Fruit fly (Drosophila melanogaster) whole organism, embryonic: ENCODE data around the gene CG15408.

ENCODE experiments used
- CG10543 ChIP-seq: fragments of 200-800 bp; sonication (Bioruptor generic); optimal IDR thresholded peaks from 3 replicates; lab custom pipeline; 2017; ENCODE audit warnings: missing biosample characterization, mild to moderate bottlenecking, missing genetic modification characterization, moderate library complexity
- CG11085 ChIP-seq: fragments of 200-800 bp; sonication (Bioruptor generic); IDR thresholded peaks from 2 replicates; pipeline ENCODE4 v1.3.6; 2022; ENCODE audit warnings: missing biosample characterization, missing genetic modification characterization
- CG11560 ChIP-seq: fragments of 200-800 bp; sonication (Bioruptor generic); IDR thresholded peaks from 3 replicates; pipeline ENCODE4 v1.3.6; 2022; ENCODE audit warnings: missing biosample characterization, missing genetic modification characterization
- CG12391 ChIP-seq: fragments of 200-800 bp; sonication (Bioruptor generic); optimal IDR thresholded peaks from 3 replicates; lab custom pipeline; 2018; ENCODE audit warnings: missing biosample characterization, mild to moderate bottlenecking, missing genetic modification characterization, moderate library complexity
- CG12659 ChIP-seq: fragments of 200-800 bp; sonication (Bioruptor generic); optimal IDR thresholded peaks from 3 replicates; lab custom pipeline; 2017; ENCODE audit warnings: mild to moderate bottlenecking, missing biosample characterization, missing genetic modification reagents, missing genetic modification characterization
- CG14014 ChIP-seq: fragments of 200-800 bp; sonication (Bioruptor generic); IDR thresholded peaks from 2 replicates; pipeline ENCODE4 v1.3.6; 2022; ENCODE audit warnings: missing biosample characterization, missing genetic modification characterization
- CG15269 ChIP-seq: fragments of 200-800 bp; sonication (Bioruptor generic); optimal IDR thresholded peaks from 2 replicates; lab custom pipeline; 2018; ENCODE audit warnings: missing biosample characterization, mild to moderate bottlenecking, missing genetic modification characterization, moderate library complexity
- CG1602 ChIP-seq: fragments of 200-800 bp; sonication (Bioruptor generic); optimal IDR thresholded peaks from 3 replicates; lab custom pipeline; 2016; ENCODE audit warnings: missing biosample characterization, missing genetic modification characterization
- CG17829 ChIP-seq: fragments of 200-800 bp; optimal IDR thresholded peaks from 2 replicates; lab custom pipeline; 2019; ENCODE audit warnings: missing biosample characterization, mild to moderate bottlenecking, missing genetic modification characterization, moderate library complexity
- CG17912 ChIP-seq: fragments of 200-800 bp; sonication (Bioruptor generic); optimal IDR thresholded peaks from 2 replicates; lab custom pipeline; 2018; ENCODE audit warnings: missing biosample characterization, mild to moderate bottlenecking, missing genetic modification characterization
- CG18476 ChIP-seq: fragments of 200-800 bp; sonication (Bioruptor generic); optimal IDR thresholded peaks from 2 replicates; lab custom pipeline; 2016; ENCODE audit warnings: missing biosample characterization, mild to moderate bottlenecking, missing genetic modification characterization
- CG30020 ChIP-seq: fragments of 200-800 bp; optimal IDR thresholded peaks from 2 replicates; lab custom pipeline; 2019; ENCODE audit warnings: missing biosample characterization, mild to moderate bottlenecking, missing genetic modification characterization, moderate library complexity
- CG6654 ChIP-seq: fragments of 200-800 bp; sonication (Bioruptor generic); optimal IDR thresholded peaks from 2 replicates; lab custom pipeline; 2017; ENCODE audit warnings: missing biosample characterization, mild to moderate bottlenecking, missing genetic modification characterization
- CG7271 ChIP-seq: fragments of 200-800 bp; sonication (Bioruptor generic); optimal IDR thresholded peaks from 2 replicates; lab custom pipeline; 2018; ENCODE audit warnings: missing biosample characterization, mild to moderate bottlenecking, missing genetic modification characterization, moderate library complexity
- CG7745 ChIP-seq: fragments of 200-800 bp; sonication (Bioruptor generic); optimal IDR thresholded peaks from 2 replicates; lab custom pipeline; 2018; ENCODE audit warnings: missing biosample characterization, mild to moderate bottlenecking, missing genetic modification characterization, moderate library complexity
- CG7839 ChIP-seq: fragments of 200-800 bp; sonication (Bioruptor generic); optimal IDR thresholded peaks from 3 replicates; lab custom pipeline; 2018; ENCODE audit warnings: missing biosample characterization, mild to moderate bottlenecking, missing genetic modification characterization, moderate library complexity
- CG8765 ChIP-seq: fragments of 200-800 bp; sonication (Bioruptor generic); IDR thresholded peaks from 2 replicates; pipeline ENCODE4 v1.3.6; 2022; ENCODE audit warnings: missing biosample characterization, missing genetic modification characterization
- CG9727 ChIP-seq: fragments of 200-800 bp; sonication (Bioruptor generic); optimal IDR thresholded peaks from 3 replicates; lab custom pipeline; 2017; ENCODE audit warnings: missing biosample characterization, mild to moderate bottlenecking, missing genetic modification characterization
- CG9932 ChIP-seq: fragments of 200-800 bp; sonication (Bioruptor generic); IDR thresholded peaks from 2 replicates; pipeline ENCODE4 v1.3.6; 2022; ENCODE audit warnings: missing biosample characterization, missing genetic modification characterization
- CoRest ChIP-seq: fragments of 200-800 bp; sonication (Bioruptor generic); optimal IDR thresholded peaks from 3 replicates; lab custom pipeline; 2018; ENCODE audit warnings: missing biosample characterization, mild to moderate bottlenecking, missing genetic modification characterization, moderate library complexity
- D19A ChIP-seq: fragments of 200-800 bp; optimal IDR thresholded peaks from 3 replicates; lab custom pipeline; 2019; ENCODE audit warnings: missing biosample characterization, mild to moderate bottlenecking, missing genetic modification characterization, moderate library complexity
- Dbx ChIP-seq: fragments of 200-800 bp; sonication (Bioruptor generic); IDR thresholded peaks from 3 replicates; pipeline ENCODE4 v1.3.6; 2022; ENCODE audit warnings: missing biosample characterization, missing genetic modification characterization
- Doc2 ChIP-seq: fragments of 200-800 bp; sonication (Bioruptor generic); IDR thresholded peaks from 2 replicates; pipeline ENCODE4 v1.3.6; 2022; ENCODE audit warnings: missing biosample characterization, missing genetic modification characterization
- Gsc ChIP-seq: fragments of 200-800 bp; sonication (Bioruptor generic); IDR thresholded peaks from 2 replicates; pipeline ENCODE4 v1.3.6; 2022; ENCODE audit warnings: missing biosample characterization, missing genetic modification characterization
- Sox100B ChIP-seq: fragments of 200-800 bp; sonication (Bioruptor generic); optimal IDR thresholded peaks from 3 replicates; lab custom pipeline; 2018; ENCODE audit warnings: missing biosample characterization, mild to moderate bottlenecking, missing genetic modification characterization
- Sry-δ ChIP-seq: fragments of 200-800 bp; sonication (Bioruptor generic); optimal IDR thresholded peaks from 2 replicates; lab custom pipeline; 2016; ENCODE audit warnings: missing biosample characterization, missing genetic modification characterization
- ap ChIP-seq: fragments of 200-800 bp; sonication (Bioruptor generic); IDR thresholded peaks from 2 replicates; pipeline ENCODE4 v1.3.6; 2022; ENCODE audit warnings: missing biosample characterization, missing genetic modification characterization
- az2 ChIP-seq: fragments of 200-800 bp; sonication (Bioruptor generic); optimal IDR thresholded peaks from 3 replicates; lab custom pipeline; 2016; ENCODE audit warnings: missing biosample characterization, missing genetic modification characterization
- bbx ChIP-seq: fragments of 200-800 bp; sonication (Bioruptor generic); IDR thresholded peaks from 2 replicates; pipeline ENCODE4 v1.3.6; 2022; ENCODE audit warnings: missing biosample characterization, missing genetic modification characterization; ENCODE audit not compliant: partially characterized antibody
- bcd ChIP-seq: fragments of 200-800 bp; sonication (Bioruptor generic); optimal IDR thresholded peaks from 2 replicates; lab custom pipeline; 2017; ENCODE audit warnings: missing biosample characterization, mild to moderate bottlenecking, missing genetic modification characterization
- cg ChIP-seq: fragments of 200-800 bp; sonication (Bioruptor generic); optimal IDR thresholded peaks from 3 replicates; lab custom pipeline; 2019; ENCODE audit warnings: missing biosample characterization, mild to moderate bottlenecking, missing genetic modification characterization, moderate library complexity
- cwo ChIP-seq: fragments of 200-800 bp; sonication (Bioruptor generic); optimal IDR thresholded peaks from 3 replicates; lab custom pipeline; 2017; ENCODE audit warnings: missing biosample characterization, missing genetic modification characterization, mild to moderate bottlenecking, moderate library complexity, missing genetic modification reagents
- da ChIP-seq: fragments of 200-800 bp; sonication (Bioruptor generic); optimal IDR thresholded peaks from 2 replicates; lab custom pipeline; 2016; ENCODE audit warnings: missing biosample characterization, missing genetic modification characterization
- disco-r ChIP-seq: fragments of 200-800 bp; sonication (Bioruptor generic); optimal IDR thresholded peaks from 2 replicates; lab custom pipeline; 2016; ENCODE audit warnings: missing biosample characterization, missing genetic modification characterization
- dmrt11E ChIP-seq: fragments of 200-800 bp; sonication (Bioruptor generic); optimal IDR thresholded peaks from 3 replicates; lab custom pipeline; 2018; ENCODE audit warnings: missing biosample characterization, mild to moderate bottlenecking, missing genetic modification characterization, moderate library complexity
- dysf ChIP-seq: fragments of 200-800 bp; sonication (Bioruptor generic); IDR thresholded peaks from 3 replicates; pipeline ENCODE4 v1.3.6; 2022; ENCODE audit warnings: missing biosample characterization, missing genetic modification characterization
- fd102C ChIP-seq: fragments of 200-800 bp; sonication (Bioruptor generic); optimal IDR thresholded peaks from 2 replicates; lab custom pipeline; 2018; ENCODE audit warnings: missing biosample characterization, mild to moderate bottlenecking, missing genetic modification characterization, moderate library complexity
- fru ChIP-seq: fragments of >200 bp; optimal IDR thresholded peaks from 2 replicates; lab custom pipeline; 2017
- ftz-f1 ChIP-seq: fragments of 200-800 bp; sonication (Bioruptor generic); optimal IDR thresholded peaks from 2 replicates; lab custom pipeline; 2016; ENCODE audit warnings: missing biosample characterization, missing genetic modification characterization
- gce ChIP-seq: fragments of 200-800 bp; sonication (Bioruptor generic); IDR thresholded peaks from 3 replicates; pipeline ENCODE4 v1.3.6; 2022; ENCODE audit warnings: missing biosample characterization, missing genetic modification characterization
- grau ChIP-seq: fragments of 200-800 bp; optimal IDR thresholded peaks from 3 replicates; lab custom pipeline; 2019; ENCODE audit warnings: missing biosample characterization, mild to moderate bottlenecking, missing genetic modification characterization, moderate library complexity
- insv ChIP-seq, 2 experiments: fragments of 200-800 bp; sonication (Bioruptor generic); optimal IDR thresholded peaks; 3 replicates each; lab custom pipeline; 2016 to 2018; ENCODE audit warnings: missing biosample characterization in 2 of 2, missing genetic modification characterization in 2 of 2
- lmd ChIP-seq: fragments of 200-800 bp; sonication (Bioruptor generic); IDR thresholded peaks from 2 replicates; pipeline ENCODE4 v1.3.6; 2022; ENCODE audit warnings: missing biosample characterization, missing genetic modification characterization
- nerfin-1 ChIP-seq: fragments of 200-800 bp; sonication (Bioruptor generic); optimal IDR thresholded peaks from 3 replicates; lab custom pipeline; 2019; ENCODE audit warnings: missing biosample characterization, mild to moderate bottlenecking, missing genetic modification characterization, moderate library complexity
- nerfin-2 ChIP-seq: fragments of 200-800 bp; sonication (Bioruptor generic); IDR thresholded peaks from 2 replicates; pipeline ENCODE4 v1.3.6; 2022; ENCODE audit warnings: missing biosample characterization, missing genetic modification characterization; ENCODE audit not compliant: partially characterized antibody
- oc ChIP-seq: fragments of 200-800 bp; sonication (Bioruptor generic); optimal IDR thresholded peaks from 2 replicates; lab custom pipeline; 2018; ENCODE audit warnings: missing biosample characterization, mild to moderate bottlenecking, missing genetic modification characterization, moderate library complexity
- pfk ChIP-seq: fragments of 200-800 bp; sonication (Bioruptor generic); optimal IDR thresholded peaks from 2 replicates; lab custom pipeline; 2018; ENCODE audit warnings: missing biosample characterization, mild to moderate bottlenecking, missing genetic modification characterization, moderate library complexity
- pzg ChIP-seq: fragments of 200-800 bp; sonication (Bioruptor generic); optimal IDR thresholded peaks from 3 replicates; lab custom pipeline; 2018; ENCODE audit warnings: missing biosample characterization, mild to moderate bottlenecking, missing genetic modification characterization, moderate library complexity
- seq ChIP-seq: fragments of 200-800 bp; sonication (Bioruptor generic); IDR thresholded peaks from 2 replicates; pipeline ENCODE4 v1.3.6; 2022; ENCODE audit warnings: missing biosample characterization, missing genetic modification characterization
- slou ChIP-seq: fragments of 200-800 bp; sonication (Bioruptor generic); optimal IDR thresholded peaks from 3 replicates; lab custom pipeline; 2016; ENCODE audit warnings: missing biosample characterization, missing genetic modification characterization

CG15408 gene

DNA sequence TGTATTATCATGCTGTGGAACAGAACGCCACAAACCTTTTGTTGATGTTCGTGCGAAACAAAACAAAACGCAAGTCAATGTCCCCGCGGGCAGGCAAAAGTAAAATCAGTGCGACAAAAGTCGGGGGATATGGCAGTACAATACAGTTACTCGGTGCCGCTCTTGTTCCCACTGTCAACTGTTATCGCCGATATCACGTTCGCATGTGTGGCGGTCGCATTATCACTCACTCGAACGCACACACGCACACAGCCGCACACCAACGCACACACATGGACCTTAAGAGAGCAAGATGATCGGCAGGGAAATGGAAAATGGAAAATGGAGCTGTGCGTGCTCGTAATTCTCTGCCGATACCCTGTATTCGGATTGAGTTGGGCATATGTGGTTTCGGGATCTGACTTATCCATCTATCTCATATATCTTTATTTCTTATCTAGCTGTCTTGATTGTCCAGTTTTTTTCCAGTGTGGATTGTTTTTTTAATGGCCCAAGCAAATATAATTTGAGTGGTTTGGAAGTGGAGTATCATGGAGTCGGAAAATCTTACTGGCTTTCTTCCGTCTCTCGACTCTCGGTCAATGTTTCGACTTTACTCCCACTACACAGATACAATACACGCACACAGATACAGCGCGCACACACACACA is 6.1 kb downstream of the CG15408 start (continued):
- peak; percentile 72 for TF ChIP-seq dysf
- TF ChIP-seq da (GFP tag; lab: Kevin White, UChicago), result peak; percentile 10
- no peak for TF ChIP-seq pfk (GFP tag; lab: Kevin White, UChicago)
- peak; percentile 58 for TF ChIP-seq CG18476 (GFP tag; lab: Kevin White, UChicago)
- TF ChIP-seq CG11560 (tag; lab: Robert Waterston, UW), result no peak
- peak; percentile 54 for TF ChIP-seq ap (GFP tag; lab: Robert Waterston, UW)
- TF ChIP-seq Sox100B (GFP tag; lab: Kevin White, UChicago), result peak; percentile 51
- TF ChIP-seq ftz-f1 (GFP tag; lab: Kevin White, UChicago), result no peak
- TF ChIP-seq Dbx (GFP tag; lab: Robert Waterston, UW), result no peak
- no peak for TF ChIP-seq CG15269 (tag; lab: Kevin White, UChicago)
- no peak for TF ChIP-seq CG14014 (GFP tag; lab: Robert Waterston, UW)
- peak; percentile 68 for TF ChIP-seq bcd (GFP tag; lab: Kevin White, UChicago)
- peak; percentile 84 for TF ChIP-seq dmrt11E
- TF ChIP-seq seq (GFP tag; lab: Robert Waterston, UW), result no peak
- TF ChIP-seq nerfin-1 (tag; lab: Kevin White, UChicago), result no peak
- TF ChIP-seq lmd (GFP tag; lab: Robert Waterston, UW), result peak; percentile 81
- TF ChIP-seq Sry-δ, result no peak
- no peak for TF ChIP-seq cwo (GFP tag; lab: Kevin White, UChicago)
- peak; percentile 6 for TF ChIP-seq slou (GFP tag; lab: Kevin White, UChicago)
- peak; percentile 52 for TF ChIP-seq CG9727 (GFP tag; lab: Kevin White, UChicago)
- TF ChIP-seq CG30020, result no peak
- TF ChIP-seq insv (GFP tag; optimal IDR thresholded peaks at IDR 0.05; lab: Kevin White, UChicago), result no peak
- peak; percentile 73 for TF ChIP-seq CG6654
- peak; percentile 90 for TF ChIP-seq oc
- TF ChIP-seq CG12659 (GFP tag; lab: Kevin White, UChicago), result peak; percentile 32
- TF ChIP-seq CG7745, result no peak
- no peak for TF ChIP-seq CG17912 (GFP tag; lab: Kevin White, UChicago)
- peak; percentile 86 for TF ChIP-seq CG1602
- peak; percentile 83 for TF ChIP-seq CG7839 (tag; lab: Kevin White, UChicago)
- TF ChIP-seq CG10543 (GFP tag; lab: Kevin White, UChicago), result no peak
- TF ChIP-seq CG7271 (tag; lab: Kevin White, UChicago), result peak; percentile 7
- TF ChIP-seq fru, result no peak
- TF ChIP-seq disco-r (GFP tag; lab: Kevin White, UChicago), result peak; percentile 65
- TF ChIP-seq CoRest (tag; lab: Kevin White, UChicago), result peak; percentile 73
- TF ChIP-seq CG17829 (tag; lab: Kevin White, UChicago), result peak; percentile 87
- TF ChIP-seq CG12391 (tag; lab: Kevin White, UChicago), result peak; percentile 88
- no peak; the same call in 1 of the 2 replicates for TF ChIP-seq CG11085
- peak; percentile 75 for TF ChIP-seq cg (GFP tag; lab: Kevin White, UChicago)
- TF ChIP-seq nerfin-2 (GFP tag; lab: Robert Waterston, UW), result no peak
- no peak for TF ChIP-seq grau
- TF ChIP-seq pzg (GFP tag; lab: Kevin White, UChicago), result no peak
- TF ChIP-seq az2 (GFP tag; lab: Kevin White, UChicago), result peak; percentile 92
- no peak for TF ChIP-seq bbx (GFP tag; lab: Robert Waterston, UW)
- peak; percentile 68; the same call in 1 of the 3 replicates for TF ChIP-seq gce (GFP tag; lab: Robert Waterston, UW)
- no peak for TF ChIP-seq Doc2 (GFP tag; lab: Robert Waterston, UW)
- no peak for TF ChIP-seq fd102C (GFP tag; lab: Kevin White, UChicago)
- peak; percentile 73 for TF ChIP-seq D19A (tag; lab: Kevin White, UChicago)
- TF ChIP-seq CG9932 (GFP tag; lab: Robert Waterston, UW), result no peak
- TF ChIP-seq CG8765 (GFP tag; lab: Robert Waterston, UW), result no peak; the same call in 1 of the 2 replicates
- TF ChIP-seq Gsc (GFP tag; lab: Robert Waterston, UW), result peak; percentile 77
